Worm (Caenorhabditis elegans) whole organism, late embryonic: ENCODE measurements around the gene W04E12.7.

Experiments
- F13H6.1 ChIP-seq: sonication (generic microtip); optimal IDR thresholded peaks from 2 replicates; lab custom pipeline; 2016; ENCODE audit warnings: missing genetic modification characterization, missing compliant biosample characterization
- K02D7.2 ChIP-seq: sonication (generic microtip); optimal IDR thresholded peaks from 2 replicates; lab custom pipeline; 2017; ENCODE audit warnings: mild to moderate bottlenecking, missing genetic modification characterization, missing compliant biosample characterization
- K09A11.1 ChIP-seq: sonication (generic microtip); optimal IDR thresholded peaks from 2 replicates; lab custom pipeline; 2017; ENCODE audit warnings: antibody characterized with exemption, mild to moderate bottlenecking, missing genetic modification characterization, missing compliant biosample characterization; ENCODE audit not compliant: insufficient read depth
- T23F11.4 ChIP-seq: fragments of 200-800 bp; sonication (Bioruptor generic); optimal IDR thresholded peaks from 2 replicates; lab custom pipeline; 2018; ENCODE audit warnings: mild to moderate bottlenecking, missing genetic modification characterization, missing compliant biosample characterization
- ama-1 ChIP-seq: fragments of 150-350 bp; optimal IDR thresholded peaks from 2 replicates; lab custom pipeline; 2014
- ceh-24 ChIP-seq: sonication (generic microtip); optimal IDR thresholded peaks from 2 replicates; lab custom pipeline; 2016; ENCODE audit warnings: mild to moderate bottlenecking, missing genetic modification characterization, missing compliant biosample characterization
- ceh-31 ChIP-seq: sonication (generic microtip); optimal IDR thresholded peaks from 2 replicates; lab custom pipeline; 2016; ENCODE audit warnings: missing genetic modification characterization, missing compliant biosample characterization
- ceh-6 ChIP-seq: fragments of 200-800 bp; sonication (Bioruptor generic); optimal IDR thresholded peaks from 2 replicates; lab custom pipeline; 2018; ENCODE audit warnings: mild to moderate bottlenecking, missing genetic modification characterization, missing compliant biosample characterization
- ceh-9 ChIP-seq: sonication (generic microtip); optimal IDR thresholded peaks from 2 replicates; lab custom pipeline; 2016; ENCODE audit warnings: mild to moderate bottlenecking, missing genetic modification characterization, inconsistent platforms, missing compliant biosample characterization
- dve-1 ChIP-seq: sonication (generic microtip); optimal IDR thresholded peaks from 2 replicates; lab custom pipeline; 2017; ENCODE audit warnings: antibody characterized with exemption, mild to moderate bottlenecking, missing genetic modification characterization, missing compliant biosample characterization
- elt-4 ChIP-seq: sonication (generic microtip); optimal IDR thresholded peaks from 2 replicates; lab custom pipeline; 2016; ENCODE audit warnings: missing genetic modification characterization, missing compliant biosample characterization
- ets-4 ChIP-seq: sonication (generic microtip); optimal IDR thresholded peaks from 2 replicates; lab custom pipeline; 2016; ENCODE audit warnings: missing genetic modification characterization, missing compliant biosample characterization
- eyg-1 ChIP-seq: sonication (generic microtip); optimal IDR thresholded peaks from 2 replicates; lab custom pipeline; 2016; ENCODE audit warnings: missing genotype, missing genetic modification characterization, missing compliant biosample characterization
- fkh-10 ChIP-seq: fragments of 150-350 bp; optimal IDR thresholded peaks from 2 replicates; lab custom pipeline; 2014; ENCODE audit warnings: missing biosample characterization, missing genetic modification reagents, missing genetic modification characterization
- gmeb-2 ChIP-seq: sonication (generic microtip); optimal IDR thresholded peaks from 2 replicates; lab custom pipeline; 2016; ENCODE audit warnings: missing genetic modification characterization, inconsistent platforms, missing compliant biosample characterization
- hlh-8 ChIP-seq: sonication (generic microtip); optimal IDR thresholded peaks from 2 replicates; lab custom pipeline; 2016; ENCODE audit warnings: missing genotype, missing genetic modification characterization, missing compliant biosample characterization
- lin-11 ChIP-seq: fragments of 200-800 bp; sonication (Bioruptor generic); optimal IDR thresholded peaks from 2 replicates; lab custom pipeline; 2018; ENCODE audit warnings: mild to moderate bottlenecking, missing genetic modification characterization, missing compliant biosample characterization
- madf-2 ChIP-seq: sonication (generic microtip); optimal IDR thresholded peaks from 2 replicates; lab custom pipeline; 2017; ENCODE audit warnings: missing genetic modification characterization, missing compliant biosample characterization
- odd-2 ChIP-seq: sonication (generic microtip); optimal IDR thresholded peaks from 2 replicates; lab custom pipeline; 2017; ENCODE audit warnings: antibody characterized with exemption, mild to moderate bottlenecking, missing genetic modification characterization, missing compliant biosample characterization
- pag-3 ChIP-seq: sonication (generic microtip); optimal IDR thresholded peaks from 2 replicates; lab custom pipeline; 2016; ENCODE audit warnings: missing compliant biosample characterization, missing genetic modification characterization, borderline replicate concordance
- pat-9 ChIP-seq: fragments of 200-800 bp; sonication (Bioruptor generic); optimal IDR thresholded peaks from 2 replicates; lab custom pipeline; 2018; ENCODE audit warnings: mild to moderate bottlenecking, missing genetic modification characterization, moderate library complexity, missing compliant biosample characterization
- pha-2 ChIP-seq: sonication (generic microtip); optimal IDR thresholded peaks from 2 replicates; lab custom pipeline; 2017; ENCODE audit warnings: mild to moderate bottlenecking, missing genetic modification characterization, missing compliant biosample characterization
- pha-4 ChIP-seq: fragments of 150-350 bp; optimal IDR thresholded peaks from 2 replicates; lab custom pipeline; 2018; ENCODE audit warnings: missing biosample characterization, missing genetic modification reagents, missing genetic modification characterization
- pros-1 ChIP-seq: fragments of 150-350 bp; optimal IDR thresholded peaks from 2 replicates; lab custom pipeline; 2014; ENCODE audit warnings: missing biosample characterization, missing genetic modification reagents, missing genetic modification characterization
- ref-2 ChIP-seq: sonication (generic microtip); optimal IDR thresholded peaks from 2 replicates; lab custom pipeline; 2016; ENCODE audit warnings: missing genetic modification characterization, missing compliant biosample characterization
- rnt-1 ChIP-seq: sonication (generic microtip); optimal IDR thresholded peaks from 2 replicates; lab custom pipeline; 2016; ENCODE audit warnings: missing genetic modification characterization, missing compliant biosample characterization
- sox-2 ChIP-seq: fragments of 200-800 bp; sonication (Bioruptor generic); IDR thresholded peaks from 2 replicates; pipeline ENCODE4 v1.3.6; 2022; ENCODE audit warnings: missing genetic modification reagents, missing genetic modification characterization, missing compliant biosample characterization
- tbx-2 ChIP-seq: sonication (generic microtip); optimal IDR thresholded peaks from 2 replicates; lab custom pipeline; 2016; ENCODE audit warnings: missing genetic modification characterization, missing compliant biosample characterization
- tbx-7 ChIP-seq: sonication (generic microtip); optimal IDR thresholded peaks from 2 replicates; lab custom pipeline; 2016; ENCODE audit warnings: missing genotype, missing genetic modification characterization, missing compliant biosample characterization
- ttx-3 ChIP-seq: sonication (generic microtip); optimal IDR thresholded peaks from 2 replicates; lab custom pipeline; 2016; ENCODE audit warnings: missing genetic modification reagents, missing genetic modification characterization, missing compliant biosample characterization
- unc-3 ChIP-seq, 2 experiments: fragments of 200-800 bp in 1 of 2; sonication (Bioruptor generic) in 1 of 2; sonication (generic microtip) in 1 of 2; conservative IDR thresholded peaks in 1 of 2; optimal IDR thresholded peaks in 1 of 2; 2 replicates each; pipeline versions ENCODE4 v1.3.6 to Lab custom; 2016 to 2022; ENCODE audit warnings: missing compliant biosample characterization in 2 of 2, missing genetic modification characterization in 2 of 2, missing genetic modification reagents in 1 of 2
- unc-42 ChIP-seq: sonication (generic microtip); optimal IDR thresholded peaks from 2 replicates; lab custom pipeline; 2016; ENCODE audit warnings: missing genotype, missing genetic modification characterization, missing compliant biosample characterization
- unc-86 ChIP-seq: sonication (generic microtip); optimal IDR thresholded peaks from 2 replicates; lab custom pipeline; 2016; ENCODE audit warnings: missing genetic modification characterization, missing compliant biosample characterization

W04E12.7 gene

DNA sequence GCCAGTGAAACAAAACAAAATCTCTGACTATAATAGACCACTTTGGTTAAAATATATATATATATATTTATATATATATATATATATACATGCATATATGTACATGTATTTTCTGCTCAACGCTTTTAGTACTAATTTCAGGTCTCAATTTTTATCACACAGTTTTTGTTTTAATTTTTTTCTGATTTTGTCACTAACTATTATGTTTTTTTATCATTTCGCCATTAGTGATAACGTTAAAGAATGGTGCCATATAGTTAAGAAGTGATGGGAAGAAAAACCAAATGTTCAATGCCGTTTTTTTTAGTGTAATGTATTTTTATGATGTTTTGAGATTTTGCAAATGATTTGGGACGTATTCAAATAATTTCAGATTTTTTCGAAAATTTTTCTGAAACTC is 17.0 kb upstream of the W04E12.7 start:
- no peak for TF ChIP-seq madf-2 (tag; lab: Kevin White, UChicago)

ce11 chrV:19752879-19753278 is 15.5 kb upstream of the W04E12.7 start:
- TF ChIP-seq rnt-1 (tag; lab: Kevin White, UChicago) (no peak), pag-3 (tag; lab: Kevin White, UChicago) (peak; percentile 38)

ce11 chrV:19751124-19751523 is 13.8 kb upstream of the W04E12.7 start, which contains the start of gene clec-49:
TSS of gene clec-49 (minus strand) at chrV:19751226.
- TF ChIP-seq unc-42 (tag; lab: Kevin White, UChicago) = no peak
- no peak for TF ChIP-seq T23F11.4 (GFP tag; lab: Kevin White, UChicago)
- no peak for TF ChIP-seq unc-86 (tag; lab: Kevin White, UChicago)
- TF ChIP-seq fkh-10 = no peak
- no peak for TF ChIP-seq lin-11 (tag; lab: Kevin White, UChicago)
- no peak for TF ChIP-seq eyg-1 (tag; lab: Kevin White, UChicago)
- TF ChIP-seq ceh-24 (tag; lab: Kevin White, UChicago) = no peak
- no peak for TF ChIP-seq tbx-2 (tag; lab: Kevin White, UChicago)
- no peak for TF ChIP-seq pag-3 (tag; lab: Kevin White, UChicago)

DNA sequence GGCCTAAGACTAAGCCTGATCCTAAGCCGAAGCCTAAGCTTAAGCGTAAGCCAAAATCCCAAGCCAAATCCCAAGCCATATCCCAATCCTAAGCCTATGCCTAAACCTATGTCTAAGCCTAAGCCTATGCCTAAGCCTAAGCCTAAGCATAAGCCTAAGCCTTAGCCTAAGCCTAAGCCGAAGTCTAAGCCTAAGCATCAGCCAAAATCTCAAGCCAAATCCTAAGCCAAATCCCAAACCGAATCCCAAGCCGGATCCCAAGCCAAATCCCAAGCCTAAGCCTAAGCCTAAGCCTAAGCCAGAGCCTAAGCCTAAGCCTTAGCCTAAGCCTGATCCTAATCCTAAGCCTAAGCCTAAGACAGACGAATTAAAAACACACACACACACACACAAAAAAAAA is 9.8 kb upstream of the W04E12.7 start:
- TF ChIP-seq gmeb-2 (tag; lab: Kevin White, UChicago) = no peak
- no peak for TF ChIP-seq sox-2 (GFP tag; lab: Robert Waterston, UW)
- TF ChIP-seq dve-1 (tag; lab: Kevin White, UChicago) = peak; percentile 99
- no peak for TF ChIP-seq F13H6.1
- TF ChIP-seq, all 69 proteins: peak for 1

DNA sequence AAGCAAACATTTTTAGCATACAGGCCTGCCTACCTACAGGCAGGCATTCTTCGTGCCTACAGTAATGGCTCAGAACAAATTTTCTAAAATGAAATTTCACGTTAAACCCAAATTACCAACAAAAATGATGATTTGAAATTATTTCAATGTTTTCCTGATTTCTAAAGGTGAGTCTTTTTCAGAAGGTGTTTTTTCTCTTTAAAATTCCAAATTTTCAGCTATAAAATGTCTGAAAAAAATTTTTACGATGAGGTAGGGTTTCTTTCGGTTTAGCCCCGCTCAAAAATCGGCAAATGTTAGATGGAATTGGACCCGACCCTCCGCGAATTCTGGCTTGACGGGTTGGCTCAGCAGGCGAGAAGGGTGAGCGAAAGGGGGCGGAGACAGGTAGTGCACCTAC is 8.5 kb upstream of the W04E12.7 start, which contains the start of gene W04E12.5:
Gene W04E12.5 (plus strand): TSS at position 301 of the 400 bp plus-strand sequence.
- TF ChIP-seq K09A11.1 (tag; lab: Kevin White, UChicago) = no peak
- TF ChIP-seq ref-2 (tag; lab: Kevin White, UChicago) = no peak
- TF ChIP-seq dve-1 (tag; lab: Kevin White, UChicago) = no peak
- no peak for TF ChIP-seq elt-4 (tag; lab: Kevin White, UChicago)

ce11 chrV:19744210-19744609 is 6.9 kb upstream of the W04E12.7 start:
- no peak for TF ChIP-seq pha-2 (tag; lab: Kevin White, UChicago)
- TF ChIP-seq ceh-9 (tag; lab: Kevin White, UChicago) = no peak
- no peak for TF ChIP-seq sox-2 (GFP tag; lab: Robert Waterston, UW)
- no peak for TF ChIP-seq ets-4
- TF ChIP-seq ceh-6 = no peak
- TF ChIP-seq pat-9 (tag; lab: Kevin White, UChicago) = no peak

DNA sequence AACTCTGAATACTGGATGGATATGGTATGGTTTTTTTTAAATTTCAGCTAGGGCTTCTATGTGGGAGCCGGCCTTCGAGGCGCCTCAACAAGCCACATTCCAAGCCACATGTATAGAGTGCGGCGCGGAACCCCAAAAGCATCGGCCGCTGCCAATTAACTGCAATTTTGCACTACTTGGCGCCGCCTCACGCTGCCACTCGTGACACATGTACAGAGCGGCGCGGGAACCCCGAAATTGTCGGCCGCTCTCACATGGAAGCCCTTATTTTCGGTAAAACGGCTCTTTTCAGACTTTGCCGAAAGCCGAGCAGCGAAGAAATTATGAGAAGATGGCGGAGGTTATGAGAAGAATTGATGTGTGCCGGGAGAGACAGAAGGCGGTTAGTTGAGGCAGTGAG is 6.4 kb upstream of the W04E12.7 start:
- no peak for TF ChIP-seq hlh-8 (tag; lab: Kevin White, UChicago)
- no peak for TF ChIP-seq ama-1 (lab: Kevin White, UChicago)
- no peak for TF ChIP-seq pha-4
- no peak for TF ChIP-seq ceh-31 (tag; lab: Kevin White, UChicago)
- TF ChIP-seq K02D7.2 (tag; lab: Kevin White, UChicago) = no peak
- TF ChIP-seq tbx-7 (tag; lab: Kevin White, UChicago) = no peak
- no peak for TF ChIP-seq odd-2 (tag; lab: Kevin White, UChicago)
- TF ChIP-seq unc-86 (tag; lab: Kevin White, UChicago) = no peak
- TF ChIP-seq sox-2 (GFP tag; lab: Robert Waterston, UW) = no peak
- no peak for TF ChIP-seq ttx-3 (tag; lab: Kevin White, UChicago)
- TF ChIP-seq unc-3 (GFP tag; conservative IDR thresholded peaks at IDR 0.05; lab: Robert Waterston, UW) = no peak
- no peak for TF ChIP-seq unc-3 (tag; optimal IDR thresholded peaks at IDR 0.05; lab: Kevin White, UChicago)
- no peak for TF ChIP-seq pros-1 (tag; lab: Kevin White, UChicago)
- no peak for TF ChIP-seq ets-4
